Fruit fly (Drosophila melanogaster): ENCODE measurements around the gene app.

Gene app

dm6 chr3L:12266343-12267287 lies at the start of gene app (continued):
- TF ChIP-seq CG14441 (GFP tag; IDR thresholded peaks at IDR 0.05) (peak; percentile 90), repo (GFP tag; optimal IDR thresholded peaks at IDR 0.05) (peak; percentile 60), MTF-1 (GFP tag; optimal IDR thresholded peaks at IDR 0.05; ENCODE audit: borderline replicate concordance) (peak; percentile 67), CG7963 (GFP tag; IDR thresholded peaks at IDR 0.05; ENCODE audit: partially characterized antibody) (no peak), Bteb2 (GFP tag; optimal IDR thresholded peaks at IDR 0.05) (peak; percentile 30), tll (GFP tag; optimal IDR thresholded peaks at IDR 0.05) (no peak), CG11696 (GFP tag; IDR thresholded peaks at IDR 0.05) (peak; percentile 81), Dp (GFP tag; optimal IDR thresholded peaks at IDR 0.05) (peak; percentile 23), knrl (GFP tag; IDR thresholded peaks at IDR 0.05; ENCODE audit: partially characterized antibody) (no peak), D19B (GFP tag; optimal IDR thresholded peaks at IDR 0.05) (peak; percentile 76), dmrt99B (tag; optimal IDR thresholded peaks at IDR 0.05) (peak; percentile 85), aop (GFP tag; IDR thresholded peaks at IDR 0.05) (peak; percentile 77), CG2120 (GFP tag; optimal IDR thresholded peaks at IDR 0.05) (peak; percentile 83), ase (GFP tag; IDR thresholded peaks at IDR 0.05) (peak; percentile 88), CG15696 (tag; optimal IDR thresholded peaks at IDR 0.05) (peak; percentile 85), pros (GFP tag; optimal IDR thresholded peaks at IDR 0.05) (peak; percentile 2), chn (GFP tag; optimal IDR thresholded peaks at IDR 0.05) (peak; percentile 85), pb (GFP tag; optimal IDR thresholded peaks at IDR 0.05) (peak; percentile 57), Hmr (GFP tag; optimal IDR thresholded peaks at IDR 0.05) (peak; percentile 90), CG4404 (GFP tag; IDR thresholded peaks at IDR 0.05) (peak; percentile 73; the same call in 1 of the 2 replicates), CG1647 (GFP tag; optimal IDR thresholded peaks at IDR 0.05) (peak; percentile 39), btn (GFP tag; optimal IDR thresholded peaks at IDR 0.05) (peak; percentile 47), phol (tag; optimal IDR thresholded peaks at IDR 0.05) (peak; percentile 90), CG15601 (tag; optimal IDR thresholded peaks at IDR 0.05) (peak; percentile 78), zf30C (GFP tag; optimal IDR thresholded peaks at IDR 0.05) (no peak), CG1792 (GFP tag; optimal IDR thresholded peaks at IDR 0.05) (peak; percentile 37), cato (GFP tag; optimal IDR thresholded peaks at IDR 0.05; ENCODE audit: borderline replicate concordance) (peak; percentile 81), CG3847 (GFP tag; IDR thresholded peaks at IDR 0.05) (peak; percentile 84), zfh2 (GFP tag; optimal IDR thresholded peaks at IDR 0.05) (peak; percentile 82), ken (GFP tag; IDR thresholded peaks at IDR 0.05) (peak; percentile 95), CG31224 (GFP tag; IDR thresholded peaks at IDR 0.05) (peak; percentile 70), Adf1 (GFP tag; IDR thresholded peaks at IDR 0.05) (peak; percentile 56), CG14050 (GFP tag; IDR thresholded peaks at IDR 0.05) (peak; percentile 88), sens (GFP tag) (peak; percentile 91), CG32532 (GFP tag; IDR thresholded peaks at IDR 0.05) (peak; percentile 90), bbx (GFP tag; IDR thresholded peaks at IDR 0.05; ENCODE audit: partially characterized antibody) (peak; percentile 63), Lim3 (GFP tag; IDR thresholded peaks at IDR 0.05) (0 out of 2 replicates have a peak, but pooled peaks have one; percentile 43), gsb-n (tag; optimal IDR thresholded peaks at IDR 0.05) (peak; percentile 77), tx (GFP tag; optimal IDR thresholded peaks at IDR 0.05) (peak; percentile 51), cad (GFP tag; optimal IDR thresholded peaks at IDR 0.05) (no peak), run (tag; optimal IDR thresholded peaks at IDR 0.05) (peak; percentile 74), vnd (GFP tag; IDR thresholded peaks at IDR 0.05; ENCODE audit: partially characterized antibody) (no peak), gem (tag; optimal IDR thresholded peaks at IDR 0.05) (peak; percentile 90), Opbp (GFP tag; IDR thresholded peaks at IDR 0.05; ENCODE audit: partially characterized antibody) (peak; percentile 43; the same call in 1 of the 3 replicates), CG4730 (GFP tag; IDR thresholded peaks at IDR 0.05) (peak; percentile 84), Tbp (GFP tag; optimal IDR thresholded peaks at IDR 0.05) (no peak), Hsf (GFP tag; optimal IDR thresholded peaks at IDR 0.05) (peak; percentile 86), lola (GFP tag; optimal IDR thresholded peaks at IDR 0.05) (peak in 1 of 3 experiments; percentile 75)

All from whole organism, embryonic.